Fruit fly (Drosophila melanogaster) whole organism, prepupa: ENCODE data around the gene bero.
A peak's percentile ranks its signal among the peaks of the same experiment; 100 is the strongest.

Source experiments
- Blimp-1 ChIP-seq: fragments of 200-800 bp; sonication (Bioruptor generic); optimal IDR thresholded peaks from 3 replicates; lab custom pipeline; 2017; ENCODE audit warnings: missing biosample characterization, missing genetic modification characterization, mild to moderate bottlenecking, moderate library complexity, missing genetic modification reagents
- CG10631 ChIP-seq: fragments of 200-800 bp; sonication (Bioruptor generic); optimal IDR thresholded peaks from 2 replicates; lab custom pipeline; 2016; ENCODE audit warnings: missing biosample characterization, missing genetic modification characterization
- CG10669 ChIP-seq: fragments of 200-800 bp; sonication (Bioruptor generic); optimal IDR thresholded peaks from 3 replicates; lab custom pipeline; 2018; ENCODE audit warnings: missing biosample characterization, mild to moderate bottlenecking, missing genetic modification characterization, moderate library complexity
- CG11294 ChIP-seq: fragments of 200-800 bp; sonication (Bioruptor generic); IDR thresholded peaks from 2 replicates; pipeline ENCODE4 v1.3.6; 2022; ENCODE audit warnings: missing biosample characterization, missing genetic modification characterization
- CG11762 ChIP-seq: fragments of 200-800 bp; sonication (Bioruptor generic); optimal IDR thresholded peaks from 3 replicates; lab custom pipeline; 2016; ENCODE audit warnings: missing biosample characterization, missing genetic modification characterization; ENCODE audit not compliant: insufficient read depth
- CG11902 ChIP-seq: fragments of 200-800 bp; sonication (Bioruptor generic); optimal IDR thresholded peaks from 3 replicates; lab custom pipeline; 2016; ENCODE audit warnings: missing biosample characterization, missing genetic modification characterization
- CG15336 ChIP-seq: fragments of 200-800 bp; sonication (Bioruptor generic); IDR thresholded peaks from 2 replicates; pipeline ENCODE4 v1.3.6; 2022; ENCODE audit warnings: missing biosample characterization, missing genetic modification characterization
- CG1621 ChIP-seq: fragments of 200-800 bp; sonication (Bioruptor generic); optimal IDR thresholded peaks from 3 replicates; lab custom pipeline; 2018; ENCODE audit warnings: missing biosample characterization, mild to moderate bottlenecking, missing genetic modification characterization
- CG16779 ChIP-seq: fragments of 200-800 bp; sonication (Bioruptor generic); optimal IDR thresholded peaks from 3 replicates; lab custom pipeline; 2017; ENCODE audit warnings: missing biosample characterization, mild to moderate bottlenecking, missing genetic modification characterization
- CG34406 ChIP-seq: fragments of 200-800 bp; sonication (Bioruptor generic); optimal IDR thresholded peaks from 3 replicates; lab custom pipeline; 2016; ENCODE audit warnings: missing biosample characterization, missing genetic modification characterization
- CG3919 ChIP-seq: fragments of 200-800 bp; sonication (Bioruptor generic); optimal IDR thresholded peaks from 3 replicates; lab custom pipeline; 2016; ENCODE audit warnings: missing biosample characterization, missing genetic modification characterization
- CG6276 ChIP-seq: fragments of 200-800 bp; sonication (Bioruptor generic); optimal IDR thresholded peaks from 2 replicates; lab custom pipeline; 2017; ENCODE audit warnings: missing biosample characterization, mild to moderate bottlenecking, missing genetic modification characterization
- CG6792 ChIP-seq: fragments of 200-800 bp; sonication (Bioruptor generic); optimal IDR thresholded peaks from 3 replicates; lab custom pipeline; 2016; ENCODE audit warnings: missing biosample characterization, missing genetic modification characterization
- CG6808 ChIP-seq: fragments of 200-800 bp; sonication (Bioruptor generic); optimal IDR thresholded peaks from 3 replicates; lab custom pipeline; 2017; ENCODE audit warnings: missing biosample characterization, missing genetic modification characterization, mild to moderate bottlenecking, moderate library complexity, missing genetic modification reagents
- CG7368 ChIP-seq: fragments of 200-800 bp; sonication (Bioruptor generic); optimal IDR thresholded peaks from 3 replicates; lab custom pipeline; 2016; ENCODE audit warnings: missing biosample characterization, missing genetic modification characterization
- CG8119 ChIP-seq: fragments of 200-800 bp; sonication (Bioruptor generic); IDR thresholded peaks from 3 replicates; pipeline ENCODE4 v1.3.6; 2022; ENCODE audit warnings: missing biosample characterization, missing genetic modification characterization
- CG8319 ChIP-seq: fragments of 200-800 bp; sonication (Bioruptor generic); optimal IDR thresholded peaks from 3 replicates; lab custom pipeline; 2016; ENCODE audit warnings: missing biosample characterization, missing genetic modification characterization
- CG8632 ChIP-seq: fragments of 200-800 bp; sonication (Bioruptor generic); optimal IDR thresholded peaks from 3 replicates; lab custom pipeline; 2016; ENCODE audit warnings: missing biosample characterization, missing genetic modification characterization
- CG9139 ChIP-seq: fragments of 200-800 bp; sonication (Bioruptor generic); optimal IDR thresholded peaks from 3 replicates; lab custom pipeline; 2017; ENCODE audit warnings: missing biosample characterization, mild to moderate bottlenecking, missing genetic modification characterization
- Eip75B ChIP-seq: fragments of 200-800 bp; sonication (Bioruptor generic); optimal IDR thresholded peaks from 3 replicates; lab custom pipeline; 2016; ENCODE audit warnings: missing biosample characterization, missing genetic modification characterization
- Eip78C ChIP-seq: fragments of 200-800 bp; sonication (Bioruptor generic); peaks from one replicate; lab custom pipeline; 2016; ENCODE audit warnings: missing biosample characterization, missing genetic modification characterization
- Gug ChIP-seq: fragments of 200-800 bp; sonication (Bioruptor generic); IDR thresholded peaks from 2 replicates; pipeline ENCODE4 v1.3.6; 2022; ENCODE audit warnings: missing biosample characterization, missing genetic modification characterization
- Lpt ChIP-seq: fragments of 200-800 bp; sonication (Bioruptor generic); optimal IDR thresholded peaks from 3 replicates; lab custom pipeline; 2016; ENCODE audit warnings: missing biosample characterization, missing genetic modification characterization
- Met ChIP-seq: fragments of 200-800 bp; sonication (Bioruptor generic); optimal IDR thresholded peaks from 3 replicates; lab custom pipeline; 2016; ENCODE audit warnings: missing biosample characterization, missing genetic modification characterization
- OdsH ChIP-seq: fragments of 200-800 bp; sonication (Bioruptor generic); optimal IDR thresholded peaks from 3 replicates; lab custom pipeline; 2016; ENCODE audit warnings: missing biosample characterization, missing genetic modification characterization
- Smox ChIP-seq: fragments of 200-800 bp; sonication (Bioruptor generic); optimal IDR thresholded peaks from 3 replicates; lab custom pipeline; 2016; ENCODE audit warnings: missing biosample characterization, missing genetic modification characterization
- Sox14 ChIP-seq: fragments of 200-800 bp; sonication (Bioruptor generic); optimal IDR thresholded peaks from 3 replicates; lab custom pipeline; 2016; ENCODE audit warnings: missing biosample characterization, missing genetic modification characterization
- Sox15 ChIP-seq: fragments of 200-800 bp; sonication (Bioruptor generic); optimal IDR thresholded peaks from 3 replicates; lab custom pipeline; 2016; ENCODE audit warnings: missing biosample characterization, missing genetic modification characterization
- achi ChIP-seq: fragments of 200-800 bp; sonication (Bioruptor generic); optimal IDR thresholded peaks from 3 replicates; lab custom pipeline; 2016; ENCODE audit warnings: missing biosample characterization, missing genetic modification characterization
- acj6 ChIP-seq: fragments of 200-800 bp; sonication (Bioruptor generic); optimal IDR thresholded peaks from 3 replicates; lab custom pipeline; 2016; ENCODE audit warnings: missing biosample characterization, missing genetic modification characterization
- cyc ChIP-seq: fragments of 200-800 bp; sonication (Bioruptor generic); optimal IDR thresholded peaks from 3 replicates; lab custom pipeline; 2016; ENCODE audit warnings: missing biosample characterization, missing genetic modification characterization
- dac ChIP-seq: fragments of 200-800 bp; sonication (Bioruptor generic); optimal IDR thresholded peaks from 2 replicates; lab custom pipeline; 2017; ENCODE audit warnings: missing biosample characterization, mild to moderate bottlenecking, missing genetic modification characterization
- eg ChIP-seq: fragments of 200-800 bp; sonication (Bioruptor generic); IDR thresholded peaks from 3 replicates; pipeline ENCODE4 v1.3.6; 2022; ENCODE audit warnings: missing biosample characterization, missing genetic modification characterization
- esn ChIP-seq: fragments of 200-800 bp; sonication (Bioruptor generic); optimal IDR thresholded peaks from 2 replicates; lab custom pipeline; 2016; ENCODE audit warnings: missing biosample characterization, mild to moderate bottlenecking, missing genetic modification characterization, moderate library complexity
- fd59A ChIP-seq: fragments of 200-800 bp; sonication (Bioruptor generic); optimal IDR thresholded peaks from 2 replicates; lab custom pipeline; 2017; ENCODE audit warnings: missing biosample characterization, mild to moderate bottlenecking, missing genetic modification characterization, missing genetic modification reagents
- fd85E ChIP-seq: fragments of 200-800 bp; sonication (Bioruptor generic); optimal IDR thresholded peaks from 3 replicates; lab custom pipeline; 2016; ENCODE audit warnings: missing biosample characterization, missing genetic modification characterization
- net ChIP-seq: fragments of 200-800 bp; sonication (Bioruptor generic); optimal IDR thresholded peaks from 3 replicates; lab custom pipeline; 2016; ENCODE audit warnings: missing biosample characterization, missing genetic modification characterization
- spab ChIP-seq: fragments of 200-800 bp; sonication (Bioruptor generic); optimal IDR thresholded peaks from 2 replicates; lab custom pipeline; 2017; ENCODE audit warnings: missing biosample characterization, mild to moderate bottlenecking, missing genetic modification characterization, missing genetic modification reagents
- svp ChIP-seq: fragments of 200-800 bp; sonication (Bioruptor generic); peaks from one replicate; lab custom pipeline; 2016; ENCODE audit warnings: missing biosample characterization, missing genetic modification characterization
- vri ChIP-seq: fragments of 200-800 bp; sonication (Bioruptor generic); optimal IDR thresholded peaks from 3 replicates; lab custom pipeline; 2016; ENCODE audit warnings: missing biosample characterization, mild to moderate bottlenecking, missing genetic modification characterization

The bero gene

dm6 chr2L:20831060-20831459 lies 27.4 kb upstream of the bero start, which contains the start of gene CG31674:
Gene CG31674 (plus strand): TSS chr2L:20831262.
- no peak for TF ChIP-seq Blimp-1
- TF ChIP-seq vri (GFP tag; lab: Kevin White, UChicago), result peak; percentile 6
- no peak for TF ChIP-seq CG8319 (GFP tag; lab: Kevin White, UChicago)

- TF ChIP-seq CG7368 (GFP tag; lab: Kevin White, UChicago), result no peak
- no peak for TF ChIP-seq CG10669 (GFP tag; lab: Kevin White, UChicago)
- no peak for TF ChIP-seq CG8632 (GFP tag; lab: Kevin White, UChicago)
- no peak for TF ChIP-seq Met
- TF ChIP-seq CG16779, result no peak
- no peak for TF ChIP-seq svp (GFP tag; lab: Kevin White, UChicago)
- TF ChIP-seq CG34406 (GFP tag; lab: Kevin White, UChicago), result no peak
- TF ChIP-seq fd59A (GFP tag; lab: Kevin White, UChicago), result no peak
- no peak for TF ChIP-seq net (GFP tag; lab: Kevin White, UChicago)
- TF ChIP-seq Lpt (GFP tag; lab: Kevin White, UChicago), result no peak
- TF ChIP-seq CG8319 (GFP tag; lab: Kevin White, UChicago), result no peak
- no peak for TF ChIP-seq CG9139
- TF ChIP-seq cyc (GFP tag; lab: Kevin White, UChicago), result no peak
- no peak for TF ChIP-seq CG10631 (GFP tag; lab: Kevin White, UChicago)
- no peak for TF ChIP-seq dac
- TF ChIP-seq CG11902 (GFP tag; lab: Kevin White, UChicago), result no peak
- TF ChIP-seq Eip75B, result no peak
These were observed 23.0 kb upstream of the bero start, which contains the start of gene Oseg5 for dm6 chr2L:20835501-20835900. Gene Oseg5 (minus strand): TSS chr2L:20835840.

dm6 chr2L:20837885-20838284 lies 20.6 kb upstream of the bero start, which contains the start of gene Spn38F:
Gene Spn38F (minus strand): TSS chr2L:20837985.
- no peak for TF ChIP-seq CG9139
- TF ChIP-seq esn, result no peak
- TF ChIP-seq CG3919 (GFP tag; lab: Kevin White, UChicago), result no peak
- TF ChIP-seq fd59A (GFP tag; lab: Kevin White, UChicago), result no peak
- TF ChIP-seq Smox (GFP tag; lab: Kevin White, UChicago), result no peak
- TF ChIP-seq Lpt (GFP tag; lab: Kevin White, UChicago), result no peak
- no peak for TF ChIP-seq CG15336 (GFP tag; lab: Robert Waterston, UW)
- no peak for TF ChIP-seq Sox14 (GFP tag; lab: Kevin White, UChicago)
- TF ChIP-seq OdsH (GFP tag; lab: Kevin White, UChicago), result no peak
- no peak for TF ChIP-seq CG1621
- no peak for TF ChIP-seq achi (GFP tag; lab: Kevin White, UChicago)
- TF ChIP-seq CG8119 (GFP tag; lab: Robert Waterston, UW), result no peak

- TF ChIP-seq Gug (peak; percentile 36; the same call in 1 of the 2 replicates), CG6276 (GFP tag; lab: Kevin White, UChicago) (peak; percentile 82), CG11294 (peak; percentile 48; the same call in 1 of the 2 replicates), CG11762 (peak; percentile 23), eg (GFP tag; lab: Robert Waterston, UW) (0 out of 3 replicates have a peak, but pooled peaks have one; percentile 40), acj6 (no peak)
These were observed 18.5 kb upstream of the bero start for dm6 chr2L:20840006-20840405.

dm6 chr2L:20840462-20841038 lies 17.9 kb upstream of the bero start, which contains the start of gene CG31676:
Gene CG31676 (plus strand): TSS chr2L:20840750.
- no peak for TF ChIP-seq CG11294
- TF ChIP-seq Sox14 (GFP tag; lab: Kevin White, UChicago), result no peak
- TF ChIP-seq achi (GFP tag; lab: Kevin White, UChicago), result no peak
- no peak for TF ChIP-seq cyc (GFP tag; lab: Kevin White, UChicago)
- TF ChIP-seq CG9139, result no peak
- TF ChIP-seq Gug, result no peak
- TF ChIP-seq vri (GFP tag; lab: Kevin White, UChicago), result no peak
- no peak for TF ChIP-seq CG8319 (GFP tag; lab: Kevin White, UChicago)
- no peak for TF ChIP-seq spab (GFP tag; lab: Kevin White, UChicago)
- TF ChIP-seq net (GFP tag; lab: Kevin White, UChicago), result no peak
- no peak for TF ChIP-seq CG11902 (GFP tag; lab: Kevin White, UChicago)
- no peak for TF ChIP-seq OdsH (GFP tag; lab: Kevin White, UChicago)
- no peak for TF ChIP-seq fd85E
- no peak for TF ChIP-seq CG16779
- no peak for TF ChIP-seq fd59A (GFP tag; lab: Kevin White, UChicago)
- no peak for TF ChIP-seq svp (GFP tag; lab: Kevin White, UChicago)
- no peak for TF ChIP-seq Sox15 (GFP tag; lab: Kevin White, UChicago)
- no peak for TF ChIP-seq Lpt (GFP tag; lab: Kevin White, UChicago)
- 0 out of 3 replicates have a peak, but pooled peaks have one; percentile 19 for TF ChIP-seq CG8119 (GFP tag; lab: Robert Waterston, UW)
- no peak for TF ChIP-seq Smox (GFP tag; lab: Kevin White, UChicago)
- no peak for TF ChIP-seq CG34406 (GFP tag; lab: Kevin White, UChicago)
- TF ChIP-seq CG3919 (GFP tag; lab: Kevin White, UChicago), result no peak
- TF ChIP-seq Blimp-1, result no peak
- no peak for TF ChIP-seq esn
- TF ChIP-seq CG6792 (GFP tag; lab: Kevin White, UChicago), result no peak
- peak; percentile 73 for TF ChIP-seq Eip78C (GFP tag; lab: Kevin White, UChicago)
- TF ChIP-seq CG6808, result no peak
- peak; percentile 5; the same call in 1 of the 3 replicates for TF ChIP-seq eg (GFP tag; lab: Robert Waterston, UW)
